Fruit fly (Drosophila melanogaster): ENCODE results near the gene ATP7.

dm6 chrX:11848507-11849264 lies 6.1 kb upstream of the ATP7 start:
- no peak for TF ChIP-seq CG8632 (GFP tag; optimal IDR thresholded peaks at IDR 0.05)
- TF ChIP-seq Lpt (GFP tag; optimal IDR thresholded peaks at IDR 0.05): no peak
- TF ChIP-seq CG11762 (GFP tag; optimal IDR thresholded peaks at IDR 0.05; ENCODE audit: insufficient read depth): no peak
- TF ChIP-seq Sox102F (GFP tag; optimal IDR thresholded peaks at IDR 0.05): no peak
- TF ChIP-seq CG10669 (GFP tag; optimal IDR thresholded peaks at IDR 0.05): no peak

Measured in whole organism, prepupa.